Worm (Caenorhabditis elegans) whole organism, L1 larva: ENCODE data around the gene srh-204.

Experiments used
- C04F5.9 ChIP-seq: sonication (generic microtip); optimal IDR thresholded peaks from 2 replicates; lab custom pipeline; 2016; ENCODE audit warnings: missing genetic modification characterization, missing compliant biosample characterization
- C16A3.4 ChIP-seq: fragments of 150-350 bp; optimal IDR thresholded peaks from 2 replicates; lab custom pipeline; 2014; ENCODE audit warnings: missing biosample characterization, missing genetic modification characterization
- F16B12.6 ChIP-seq: fragments of 150-350 bp; optimal IDR thresholded peaks from 2 replicates; lab custom pipeline; 2014; ENCODE audit warnings: missing biosample characterization, missing genetic modification characterization
- aha-1 ChIP-seq: fragments of 150-350 bp; optimal IDR thresholded peaks from 2 replicates; lab custom pipeline; 2014; ENCODE audit warnings: missing biosample characterization, missing genetic modification characterization
- aly-2 ChIP-seq: fragments of 150-350 bp; optimal IDR thresholded peaks from 2 replicates; lab custom pipeline; 2014; ENCODE audit warnings: missing biosample characterization, missing genetic modification characterization
- ceh-8 ChIP-seq: fragments of 200-800 bp; sonication (Bioruptor generic); optimal IDR thresholded peaks from 2 replicates; lab custom pipeline; 2018; ENCODE audit warnings: mild to moderate bottlenecking, missing genetic modification characterization, moderate library complexity, missing compliant biosample characterization
- ceh-82 ChIP-seq, 3 experiments: fragments of 150-350 bp in 1 of 3; sonication (generic microtip) in 2 of 3; optimal IDR thresholded peaks; 2 replicates each; lab custom pipeline; 2014 to 2017; ENCODE audit warnings: missing biosample characterization in 3 of 3, missing genetic modification characterization in 3 of 3
- ceh-90 ChIP-seq: sonication (generic microtip); optimal IDR thresholded peaks from 2 replicates; lab custom pipeline; 2016; ENCODE audit warnings: missing genetic modification characterization, missing compliant biosample characterization
- ces-1 ChIP-seq: fragments of 150-350 bp; optimal IDR thresholded peaks from 2 replicates; lab custom pipeline; 2014; ENCODE audit warnings: missing biosample characterization, missing genetic modification reagents, missing genetic modification characterization
- dsc-1 ChIP-seq: sonication (generic microtip); optimal IDR thresholded peaks from 2 replicates; lab custom pipeline; 2016; ENCODE audit warnings: mild to moderate bottlenecking, missing genetic modification characterization, missing compliant biosample characterization
- efl-3 ChIP-seq: fragments of 200-800 bp; sonication (Bioruptor generic); optimal IDR thresholded peaks from 2 replicates; lab custom pipeline; 2018; ENCODE audit warnings: mild to moderate bottlenecking, missing genetic modification characterization, missing compliant biosample characterization
- egl-13 ChIP-seq: sonication (generic microtip); optimal IDR thresholded peaks from 2 replicates; lab custom pipeline; 2016; ENCODE audit warnings: missing genotype, missing genetic modification reagents, missing genetic modification characterization, missing compliant biosample characterization
- egl-27 ChIP-seq, 2 experiments: fragments of 150-350 bp in 1 of 2; sonication (generic microtip); optimal IDR thresholded peaks; 3 replicates each; lab custom pipeline; 2017 to 2018; ENCODE audit warnings: missing biosample characterization in 2 of 2, missing genetic modification characterization in 2 of 2, missing genetic modification reagents in 2 of 2
- elt-3 ChIP-seq, 6 experiments: fragments of 150-350 bp in 1 of 6; sonication (generic microtip); optimal IDR thresholded peaks; 2 replicates each; lab custom pipeline; 2017 to 2018; ENCODE audit warnings: missing biosample characterization in 6 of 6, missing genetic modification characterization in 6 of 6, inconsistent platforms in 1 of 6
- ets-5 ChIP-seq: fragments of 200-800 bp; sonication (Bioruptor generic); IDR thresholded peaks from 2 replicates; pipeline ENCODE4 v1.3.6; 2022; ENCODE audit warnings: missing genetic modification characterization, missing compliant biosample characterization
- fkh-10 ChIP-seq: sonication (generic microtip); optimal IDR thresholded peaks from 2 replicates; lab custom pipeline; 2017; ENCODE audit warnings: missing biosample characterization, missing genetic modification reagents, missing genetic modification characterization
- fkh-8 ChIP-seq: sonication (generic microtip); optimal IDR thresholded peaks from 2 replicates; lab custom pipeline; 2016; ENCODE audit warnings: mild to moderate bottlenecking, missing genetic modification characterization, missing compliant biosample characterization
- grh-1 ChIP-seq: fragments of 200-800 bp; sonication (Bioruptor generic); IDR thresholded peaks from 2 replicates; pipeline ENCODE4 v1.3.6; 2022; ENCODE audit warnings: missing genetic modification reagents, missing genetic modification characterization, missing compliant biosample characterization
- hlh-4 ChIP-seq: sonication (generic microtip); optimal IDR thresholded peaks from 2 replicates; lab custom pipeline; 2016; ENCODE audit warnings: mild to moderate bottlenecking, missing genetic modification characterization, missing compliant biosample characterization
- hpl-2 ChIP-seq: fragments of 150-350 bp; optimal IDR thresholded peaks from 2 replicates; lab custom pipeline; 2014; ENCODE audit warnings: missing biosample characterization, missing genetic modification reagents, missing genetic modification characterization
- jun-1 ChIP-seq: fragments of 150-350 bp; optimal IDR thresholded peaks from 2 replicates; lab custom pipeline; 2014; ENCODE audit warnings: missing biosample characterization, missing genetic modification reagents, missing genetic modification characterization
- lin-13 ChIP-seq: fragments of 150-350 bp; optimal IDR thresholded peaks from 2 replicates; lab custom pipeline; 2014; ENCODE audit warnings: missing biosample characterization, missing genetic modification reagents, missing genetic modification characterization
- lin-15B ChIP-seq: fragments of 150-350 bp; sonication (generic microtip); optimal IDR thresholded peaks from 3 replicates; lab custom pipeline; 2014; ENCODE audit warnings: missing biosample characterization, missing genetic modification characterization
- lin-35 ChIP-seq, 2 experiments: fragments of 150-350 bp; optimal IDR thresholded peaks; 2 replicates each; lab custom pipeline; 2014; ENCODE audit warnings: missing biosample characterization in 2 of 2, missing genetic modification characterization in 2 of 2, missing genetic modification reagents in 2 of 2
- lin-39 ChIP-seq: fragments of 150-350 bp; optimal IDR thresholded peaks from 2 replicates; lab custom pipeline; 2014; ENCODE audit warnings: missing biosample characterization, missing genetic modification reagents, missing genetic modification characterization
- lsy-2 ChIP-seq, 2 experiments: fragments of 150-350 bp; optimal IDR thresholded peaks; 2 replicates each; lab custom pipeline; 2014; ENCODE audit warnings: missing biosample characterization in 2 of 2, missing genetic modification characterization in 2 of 2
- mab-9 ChIP-seq: fragments of 200-800 bp; sonication (Bioruptor generic); IDR thresholded peaks from 2 replicates; pipeline ENCODE4 v1.3.6; 2022; ENCODE audit warnings: missing genetic modification reagents, missing genetic modification characterization, missing compliant biosample characterization
- mdl-1 ChIP-seq, 2 experiments: fragments of 150-350 bp; optimal IDR thresholded peaks; 2 replicates each; lab custom pipeline; 2014 to 2017; ENCODE audit warnings: missing biosample characterization in 2 of 2, missing genetic modification characterization in 2 of 2, inconsistent platforms in 1 of 2
- mef-2 ChIP-seq: fragments of 150-350 bp; optimal IDR thresholded peaks from 2 replicates; lab custom pipeline; 2014; ENCODE audit warnings: missing biosample characterization, missing genetic modification characterization
- mep-1 ChIP-seq: fragments of 150-350 bp; optimal IDR thresholded peaks from 2 replicates; lab custom pipeline; 2014; ENCODE audit warnings: missing biosample characterization, missing genetic modification characterization
- nhr-11 ChIP-seq: fragments of 150-350 bp; optimal IDR thresholded peaks from 2 replicates; lab custom pipeline; 2014; ENCODE audit warnings: missing biosample characterization, missing genetic modification characterization
- nhr-12 ChIP-seq: sonication (generic microtip); optimal IDR thresholded peaks from 2 replicates; lab custom pipeline; 2017; ENCODE audit warnings: missing biosample characterization, missing genetic modification characterization
- nhr-19 ChIP-seq: fragments of 200-800 bp; sonication (Bioruptor generic); conservative IDR thresholded peaks from 2 replicates; pipeline ENCODE4 v1.3.6; 2022; ENCODE audit warnings: missing genetic modification characterization, missing compliant biosample characterization
- nhr-20 ChIP-seq: sonication (generic microtip); optimal IDR thresholded peaks from 2 replicates; lab custom pipeline; 2016; ENCODE audit warnings: mild to moderate bottlenecking, missing genetic modification characterization, missing compliant biosample characterization
- nhr-237 ChIP-seq: fragments of 150-350 bp; optimal IDR thresholded peaks from 2 replicates; lab custom pipeline; 2014; ENCODE audit warnings: missing biosample characterization, missing genetic modification characterization
- nhr-47 ChIP-seq: sonication (generic microtip); optimal IDR thresholded peaks from 2 replicates; lab custom pipeline; 2016; ENCODE audit warnings: mild to moderate bottlenecking, missing genetic modification characterization, moderate library complexity, missing compliant biosample characterization
- nhr-71 ChIP-seq: sonication (generic microtip); optimal IDR thresholded peaks from 2 replicates; lab custom pipeline; 2016; ENCODE audit warnings: mild to moderate bottlenecking, missing genetic modification characterization, moderate library complexity, missing compliant biosample characterization
- nhr-77 ChIP-seq: fragments of 150-350 bp; optimal IDR thresholded peaks from 2 replicates; lab custom pipeline; 2014; ENCODE audit warnings: missing biosample characterization, missing genetic modification characterization
- nhr-85 ChIP-seq: sonication (generic microtip); peaks from one replicate; lab custom pipeline; 2016; ENCODE audit warnings: missing genetic modification characterization, inconsistent platforms, missing compliant biosample characterization
- pqm-1 ChIP-seq: sonication (generic microtip); optimal IDR thresholded peaks from 3 replicates; lab custom pipeline; 2017; ENCODE audit warnings: missing biosample characterization, missing genetic modification characterization
- snpc-4 ChIP-seq: fragments of 150-350 bp; optimal IDR thresholded peaks from 2 replicates; lab custom pipeline; 2014; ENCODE audit warnings: missing biosample characterization, missing genetic modification characterization
- sptf-1 ChIP-seq: fragments of 150-350 bp; optimal IDR thresholded peaks from 2 replicates; lab custom pipeline; 2014; ENCODE audit warnings: missing biosample characterization, missing genetic modification characterization
- sup-37 ChIP-seq: fragments of 200-800 bp; sonication (Bioruptor generic); optimal IDR thresholded peaks from 2 replicates; lab custom pipeline; 2018; ENCODE audit warnings: mild to moderate bottlenecking, missing genetic modification characterization, missing compliant biosample characterization
- swsn-7 ChIP-seq: sonication (generic microtip); optimal IDR thresholded peaks from 2 replicates; lab custom pipeline; 2016; ENCODE audit warnings: missing genetic modification characterization, missing compliant biosample characterization
- tbx-2 ChIP-seq: sonication (generic microtip); optimal IDR thresholded peaks from 2 replicates; lab custom pipeline; 2016; ENCODE audit warnings: missing genetic modification characterization, missing compliant biosample characterization
- unc-130 ChIP-seq: fragments of 150-350 bp; optimal IDR thresholded peaks from 2 replicates; lab custom pipeline; 2017; ENCODE audit warnings: missing biosample characterization, missing genetic modification characterization, inconsistent platforms
- unc-86 ChIP-seq: sonication (generic microtip); optimal IDR thresholded peaks from 2 replicates; lab custom pipeline; 2016; ENCODE audit warnings: missing genetic modification characterization, missing compliant biosample characterization
- unc-98 ChIP-seq: fragments of 200-800 bp; sonication (Bioruptor generic); IDR thresholded peaks from 2 replicates; pipeline ENCODE4 v1.3.6; 2022; ENCODE audit warnings: missing genetic modification characterization, missing compliant biosample characterization
- vab-15 ChIP-seq: sonication (generic microtip); optimal IDR thresholded peaks from 2 replicates; lab custom pipeline; 2017; ENCODE audit warnings: missing genotype, mild to moderate bottlenecking, missing genetic modification characterization, missing compliant biosample characterization
- xbp-1 ChIP-seq: sonication (generic microtip); optimal IDR thresholded peaks from 2 replicates; lab custom pipeline; 2016; ENCODE audit warnings: missing genetic modification characterization, missing compliant biosample characterization
- zag-1 ChIP-seq: fragments of 150-350 bp; optimal IDR thresholded peaks from 2 replicates; lab custom pipeline; 2014; ENCODE audit warnings: missing biosample characterization, missing genetic modification characterization
- zip-4 ChIP-seq: fragments of 200-800 bp; sonication (Bioruptor generic); optimal IDR thresholded peaks from 2 replicates; lab custom pipeline; 2018; ENCODE audit warnings: mild to moderate bottlenecking, missing genetic modification characterization, moderate library complexity, missing compliant biosample characterization
- ztf-4 ChIP-seq: fragments of 150-350 bp; optimal IDR thresholded peaks from 2 replicates; lab custom pipeline; 2014; ENCODE audit warnings: missing biosample characterization, missing genetic modification characterization

srh-204 gene

DNA sequence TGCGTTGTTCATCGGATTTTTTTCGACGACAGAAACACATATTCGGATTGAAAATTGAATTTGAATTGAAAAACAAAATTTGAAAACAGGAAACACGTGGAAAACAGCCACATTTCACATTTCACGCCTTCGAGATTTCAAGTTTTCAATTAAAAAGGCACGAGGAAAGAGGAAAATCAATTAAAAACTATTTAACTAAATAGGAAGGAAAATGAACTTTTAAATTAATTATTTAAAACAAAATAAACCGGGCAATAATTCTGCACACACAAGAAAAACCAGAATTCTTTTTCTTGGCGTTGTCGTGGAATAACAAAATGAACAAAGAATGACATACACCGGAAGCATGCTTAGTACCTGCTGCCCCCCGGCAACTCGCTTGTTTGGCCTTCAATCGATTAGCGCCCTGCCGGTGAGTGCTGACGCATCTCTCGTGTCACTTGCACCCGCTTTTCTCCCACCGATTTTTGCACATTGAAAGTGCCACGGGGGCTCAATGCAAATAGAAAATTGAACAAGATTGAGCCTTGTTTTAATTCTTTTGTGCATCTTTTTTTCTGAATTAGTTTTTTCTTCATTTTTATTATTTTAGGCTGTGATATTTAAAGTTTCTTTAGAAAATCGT is 45.5 kb downstream of the srh-204 start, which contains the start of gene Y45G5AM.9:
Gene Y45G5AM.9, minus strand, starts transcription at position 51 of the 625 bp plus-strand sequence.
- peak; percentile 48 for TF ChIP-seq aha-1
- peak; percentile 61 for TF ChIP-seq snpc-4 (tag; lab: Kevin White, UChicago)
- TF ChIP-seq nhr-77 (tag; lab: Kevin White, UChicago): peak; percentile 83
- TF ChIP-seq ces-1 (GFP tag; lab: Kevin White, UChicago): no peak
- peak; percentile 87 for TF ChIP-seq tbx-2
- no peak for TF ChIP-seq sup-37 (GFP tag; lab: Kevin White, UChicago)
- TF ChIP-seq ceh-90 (tag; lab: Kevin White, UChicago): no peak
- no peak for TF ChIP-seq mef-2
- peak; percentile 67 to 93 (median 78) for TF ChIP-seq ceh-82 (tag; optimal IDR thresholded peaks at IDR 0.05; lab: Kevin White, UChicago)
- 0 out of 2 replicates have a peak, but pooled peaks have one; percentile 26 for TF ChIP-seq mab-9
- peak; percentile 14 for TF ChIP-seq lin-15B (tag; lab: Kevin White, UChicago)
- peak; percentile 82 for TF ChIP-seq xbp-1
- TF ChIP-seq C16A3.4: peak; percentile 88
- TF ChIP-seq hpl-2 (GFP tag; lab: Kevin White, UChicago): peak; percentile 3
- peak; percentile 19 for TF ChIP-seq ceh-8 (GFP tag; lab: Kevin White, UChicago)
- peak; percentile 86 for TF ChIP-seq fkh-8 (tag; lab: Kevin White, UChicago)
- peak; percentile 80 for TF ChIP-seq mep-1 (tag; lab: Kevin White, UChicago)
- no peak for TF ChIP-seq aly-2 (tag; lab: Kevin White, UChicago)
- TF ChIP-seq ets-5 (GFP tag; lab: Robert Waterston, UW): no peak
- TF ChIP-seq efl-3 (GFP tag; lab: Kevin White, UChicago): no peak
- no peak for TF ChIP-seq nhr-12 (tag; lab: Kevin White, UChicago)
- no peak for TF ChIP-seq nhr-237 (tag; lab: Kevin White, UChicago)
- TF ChIP-seq F16B12.6 (tag; lab: Kevin White, UChicago): peak; percentile 56
- TF ChIP-seq elt-3 (tag; optimal IDR thresholded peaks at IDR 0.05; lab: Kevin White, UChicago): peak in 2 of 6 experiments; percentile 33 to 45
- peak; percentile 9 for TF ChIP-seq nhr-11 (tag; lab: Kevin White, UChicago)
- TF ChIP-seq lin-35 (GFP tag; optimal IDR thresholded peaks at IDR 0.05; lab: Kevin White, UChicago): peak; percentile 85 to 89
- TF ChIP-seq swsn-7: peak; percentile 82
- TF ChIP-seq lin-13 (GFP tag; lab: Kevin White, UChicago): peak; percentile 73
- TF ChIP-seq fkh-10 (GFP tag; lab: Kevin White, UChicago): peak; percentile 55
- TF ChIP-seq unc-98 (GFP tag; lab: Robert Waterston, UW): no peak
- peak in 1 of 2 experiments; percentile 77 for TF ChIP-seq mdl-1 (tag; optimal IDR thresholded peaks at IDR 0.05; lab: Kevin White, UChicago)
- TF ChIP-seq grh-1 (GFP tag; lab: Robert Waterston, UW): peak; percentile 79
- peak; percentile 59 for TF ChIP-seq zip-4 (GFP tag; lab: Kevin White, UChicago)
- no peak for TF ChIP-seq hlh-4
- TF ChIP-seq nhr-85: peak; percentile 88
- peak; percentile 53 for TF ChIP-seq unc-130 (tag; lab: Kevin White, UChicago)
- TF ChIP-seq lin-39 (tag; lab: Kevin White, UChicago): peak; percentile 29
- peak; percentile 82 for TF ChIP-seq nhr-20 (tag; lab: Kevin White, UChicago)
- peak; percentile 84 for TF ChIP-seq dsc-1
- peak; percentile 73 for TF ChIP-seq egl-13 (tag; lab: Kevin White, UChicago)
- no peak for TF ChIP-seq egl-27 (tag; optimal IDR thresholded peaks at IDR 0.05; lab: Kevin White, UChicago)
- TF ChIP-seq pqm-1 (tag; lab: Kevin White, UChicago): no peak
- TF ChIP-seq jun-1 (tag; lab: Kevin White, UChicago): peak; percentile 60
- TF ChIP-seq unc-86 (tag; lab: Kevin White, UChicago): peak; percentile 79
- TF ChIP-seq vab-15 (tag; lab: Kevin White, UChicago): no peak
- TF ChIP-seq sptf-1 (tag; lab: Kevin White, UChicago): no peak
- no peak for TF ChIP-seq ztf-4 (tag; lab: Kevin White, UChicago)
- TF ChIP-seq C04F5.9 (tag; lab: Kevin White, UChicago): no peak
- peak; percentile 87 for TF ChIP-seq lsy-2 (tag; optimal IDR thresholded peaks at IDR 0.05; lab: Kevin White, UChicago)
- TF ChIP-seq nhr-71 (tag; lab: Kevin White, UChicago): peak; percentile 90
- peak; percentile 77 for TF ChIP-seq nhr-19
- no peak for TF ChIP-seq zag-1 (tag; lab: Kevin White, UChicago)
- TF ChIP-seq nhr-47 (tag; lab: Kevin White, UChicago): peak; percentile 89
